Fruit fly (Drosophila melanogaster): Measurements from ENCODE around the gene otu.

Gene otu

DNA sequence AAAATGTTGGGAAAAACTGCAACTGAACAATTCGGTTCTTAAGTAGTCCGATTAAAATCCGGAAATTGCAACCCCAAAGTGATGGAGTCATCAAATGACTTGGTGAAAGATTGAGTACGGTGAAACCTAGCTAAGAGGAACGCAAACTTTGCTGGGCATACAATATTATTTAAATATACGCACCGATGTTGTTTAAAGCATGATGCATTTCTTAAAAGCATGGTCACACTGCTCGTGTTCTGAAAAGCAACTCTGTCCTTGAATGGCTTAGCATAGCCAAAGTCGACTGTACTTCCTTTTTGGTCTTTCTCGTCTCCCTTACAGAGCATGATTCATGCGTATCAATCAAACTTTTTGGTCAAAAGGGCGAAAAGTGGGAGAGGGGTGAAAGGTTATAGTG, 47.3 kb upstream of the otu start (continued):
- TF ChIP-seq Stat92E (GFP tag; optimal IDR thresholded peaks at IDR 0.05): no peak
- TF ChIP-seq CG16863 (GFP tag; optimal IDR thresholded peaks at IDR 0.05): no peak
- TF ChIP-seq sisA (GFP tag; IDR thresholded peaks at IDR 0.05): peak; percentile 58
- no peak for TF ChIP-seq CG4617 (GFP tag; optimal IDR thresholded peaks at IDR 0.05; ENCODE audit: borderline replicate concordance)
- peak; percentile 61; the same call in 1 of the 2 replicates for TF ChIP-seq Xrp1 (GFP tag; IDR thresholded peaks at IDR 0.05)
- TF ChIP-seq Hand (GFP tag; optimal IDR thresholded peaks at IDR 0.05): no peak
- TF ChIP-seq CG9876 (GFP tag; optimal IDR thresholded peaks at IDR 0.05): no peak
- peak; percentile 22 for TF ChIP-seq CG13424 (tag; optimal IDR thresholded peaks at IDR 0.05)
- no peak for TF ChIP-seq run (tag; optimal IDR thresholded peaks at IDR 0.05)
- 0 out of 3 replicates have a peak, but pooled peaks have one; percentile 7 for TF ChIP-seq CG2889 (GFP tag; IDR thresholded peaks at IDR 0.05)
- no peak for TF ChIP-seq lbe (GFP tag; optimal IDR thresholded peaks at IDR 0.05)
- TF ChIP-seq CG2678 (tag; optimal IDR thresholded peaks at IDR 0.05): peak; percentile 61
- no peak for TF ChIP-seq Blimp-1 (GFP tag; optimal IDR thresholded peaks at IDR 0.05)
- no peak for TF ChIP-seq CG12942 (GFP tag; optimal IDR thresholded peaks at IDR 0.05)
- no peak for TF ChIP-seq pfk (GFP tag; optimal IDR thresholded peaks at IDR 0.05)
- TF ChIP-seq Adf1 (GFP tag; IDR thresholded peaks at IDR 0.05): no peak
- TF ChIP-seq ham (GFP tag; IDR thresholded peaks at IDR 0.05): no peak
- no peak for TF ChIP-seq sd (tag; optimal IDR thresholded peaks at IDR 0.05)
- no peak for TF ChIP-seq CG1233 (GFP tag; optimal IDR thresholded peaks at IDR 0.05)
- no peak for TF ChIP-seq CG12659 (GFP tag; optimal IDR thresholded peaks at IDR 0.05)
- TF ChIP-seq CG31224 (GFP tag; IDR thresholded peaks at IDR 0.05): no peak
- no peak for TF ChIP-seq CHES-1-like (GFP tag; optimal IDR thresholded peaks at IDR 0.05)
- TF ChIP-seq dati (GFP tag; IDR thresholded peaks at IDR 0.05): no peak
- no peak for TF ChIP-seq CG11723 (GFP tag; optimal IDR thresholded peaks at IDR 0.05)
- no peak for TF ChIP-seq ac (GFP tag; optimal IDR thresholded peaks at IDR 0.05)
- TF ChIP-seq CG18011 (GFP tag; optimal IDR thresholded peaks at IDR 0.05): no peak
- no peak for TF ChIP-seq fd64A (GFP tag; optimal IDR thresholded peaks at IDR 0.05)
- TF ChIP-seq CG10366 (GFP tag; IDR thresholded peaks at IDR 0.05): no peak
- peak; percentile 63 for TF ChIP-seq CG18599 (GFP tag; optimal IDR thresholded peaks at IDR 0.05)
- TF ChIP-seq CG31388 (GFP tag; optimal IDR thresholded peaks at IDR 0.05): no peak
- TF ChIP-seq CG12155 (GFP tag; optimal IDR thresholded peaks at IDR 0.05): no peak
- no peak for TF ChIP-seq CG10321 (GFP tag; IDR thresholded peaks at IDR 0.05)
- peak; percentile 39; the same call in 1 of the 2 replicates for TF ChIP-seq wdn (GFP tag; IDR thresholded peaks at IDR 0.05)
- no peak for TF ChIP-seq CG1602 (GFP tag; optimal IDR thresholded peaks at IDR 0.05)
- no peak for TF ChIP-seq cg (GFP tag; optimal IDR thresholded peaks at IDR 0.05)
- TF ChIP-seq unc-4 (GFP tag; IDR thresholded peaks at IDR 0.05; ENCODE audit: partially characterized antibody): no peak
- no peak for TF ChIP-seq inv (GFP tag; IDR thresholded peaks at IDR 0.05; ENCODE audit: partially characterized antibody)
- no peak for TF ChIP-seq Lhr (GFP tag; optimal IDR thresholded peaks at IDR 0.05)
- no peak for TF ChIP-seq Doc3 (GFP tag; IDR thresholded peaks at IDR 0.05; ENCODE audit: partially characterized antibody)
- TF ChIP-seq ind (GFP tag; optimal IDR thresholded peaks at IDR 0.05): peak; percentile 24
- no peak for TF ChIP-seq chif (GFP tag; optimal IDR thresholded peaks at IDR 0.05)
- no peak for TF ChIP-seq nerfin-2 (GFP tag; IDR thresholded peaks at IDR 0.05; ENCODE audit: partially characterized antibody)
- no peak for TF ChIP-seq cas (GFP tag; IDR thresholded peaks at IDR 0.05)
- no peak for TF ChIP-seq ato (GFP tag; IDR thresholded peaks at IDR 0.05; ENCODE audit: partially characterized antibody)
- TF ChIP-seq hkb (optimal IDR thresholded peaks at IDR 0.05): no peak
- TF ChIP-seq hkb (GFP tag; IDR thresholded peaks at IDR 0.05): peak; percentile 58; the same call in 1 of the 2 replicates
- no peak for TF ChIP-seq CG3407 (GFP tag; optimal IDR thresholded peaks at IDR 0.05)
- no peak for TF ChIP-seq GATAe (GFP tag; conservative IDR thresholded peaks at IDR 0.05)
- no peak for TF ChIP-seq Sox100B (GFP tag; optimal IDR thresholded peaks at IDR 0.05)
- peak; percentile 7 for TF ChIP-seq bcd (GFP tag; optimal IDR thresholded peaks at IDR 0.05)
- no peak for TF ChIP-seq jing (GFP tag; optimal IDR thresholded peaks at IDR 0.05)
